Worm (Caenorhabditis elegans) whole organism, L4 larva: ENCODE data around the gene Y62H9A.11.
A peak's percentile ranks its signal among the peaks of the same experiment; 100 is the strongest.

ENCODE experiments used
- ctbp-1 ChIP-seq: fragments of 200-800 bp; sonication (Bioruptor generic); IDR thresholded peaks from 2 replicates; pipeline ENCODE4 v1.3.6; 2022; ENCODE audit warnings: missing genetic modification reagents, missing genetic modification characterization, missing compliant biosample characterization
- dve-1 ChIP-seq: sonication (generic microtip); optimal IDR thresholded peaks from 2 replicates; lab custom pipeline; 2017; ENCODE audit warnings: antibody characterized with exemption, mild to moderate bottlenecking, missing genetic modification characterization, missing compliant biosample characterization; ENCODE audit not compliant: insufficient read depth
- mdl-1 ChIP-seq, 2 experiments: fragments of 150-350 bp in 1 of 2; sonication (generic microtip) in 1 of 2; optimal IDR thresholded peaks; 2 replicates each; lab custom pipeline; 2014 to 2017; ENCODE audit warnings: missing biosample characterization in 2 of 2, missing genetic modification characterization in 2 of 2
- mep-1 ChIP-seq: fragments of 150-350 bp; sonication (generic microtip); optimal IDR thresholded peaks from 3 replicates; lab custom pipeline; 2014; ENCODE audit warnings: missing biosample characterization, missing genetic modification characterization
- mxl-2 ChIP-seq: fragments of 200-800 bp; sonication (Bioruptor generic); conservative IDR thresholded peaks from 2 replicates; pipeline ENCODE4 v1.3.6; 2022; ENCODE audit warnings: missing genetic modification reagents, missing genetic modification characterization, missing compliant biosample characterization
- nhr-11 ChIP-seq: fragments of 150-350 bp; optimal IDR thresholded peaks from 2 replicates; lab custom pipeline; 2014; ENCODE audit warnings: missing biosample characterization, missing genetic modification characterization
- unc-39 ChIP-seq: sonication (generic microtip); optimal IDR thresholded peaks from 2 replicates; lab custom pipeline; 2017; ENCODE audit warnings: missing biosample characterization, missing genetic modification characterization

DNA sequence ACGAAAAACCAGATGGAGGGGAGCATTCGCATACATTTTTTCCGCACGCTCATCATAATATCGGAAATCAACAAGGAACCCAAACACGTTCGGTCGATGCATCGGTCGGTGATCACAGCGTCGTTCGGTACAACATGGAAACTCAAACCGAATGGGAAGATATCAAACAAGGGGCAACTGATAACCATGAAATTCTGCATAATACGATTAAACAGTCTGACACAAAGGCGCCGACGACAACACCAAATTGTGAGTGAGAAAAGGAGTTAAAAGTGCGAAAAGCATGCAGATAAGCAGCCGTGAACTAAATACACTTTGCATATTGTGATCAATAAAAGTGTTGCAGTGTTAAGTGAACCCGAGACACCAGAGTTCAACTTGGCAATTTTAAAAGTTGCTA is 18.1 kb upstream of the Y62H9A.11 start:
- TF ChIP-seq mep-1 (no peak), nhr-11 (no peak), dve-1 (tag; lab: Kevin White, UChicago) (peak; percentile 51), mdl-1 (tag; optimal IDR thresholded peaks at IDR 0.05; lab: Kevin White, UChicago) (no peak), mxl-2 (GFP tag; lab: Robert Waterston, UW) (no peak), ctbp-1 (GFP tag; lab: Robert Waterston, UW) (no peak), unc-39 (tag; lab: Kevin White, UChicago) (no peak)
